Worm (Caenorhabditis elegans): ENCODE data around the gene try-13.

try-13 gene

ce11 chrV:7415780-7416428 lies 24.0 kb upstream of the try-13 start, which contains the start of gene F18E3.13 (continued):
- no peak for TF ChIP-seq B0261.1 (tag; optimal IDR thresholded peaks at IDR 0.05)

- no peak for TF ChIP-seq ccch-3 (GFP tag; optimal IDR thresholded peaks at IDR 0.05)
- TF ChIP-seq lsl-1 (GFP tag; optimal IDR thresholded peaks at IDR 0.05) = no peak
- no peak for TF ChIP-seq somi-1 (GFP tag; optimal IDR thresholded peaks at IDR 0.05)
- no peak for TF ChIP-seq rcor-1 (GFP tag; IDR thresholded peaks at IDR 0.05)
- no peak for TF ChIP-seq ztf-3 (GFP tag; optimal IDR thresholded peaks at IDR 0.05)
- TF ChIP-seq snpc-3.4 (tag; optimal IDR thresholded peaks at IDR 0.05) = no peak
- TF ChIP-seq Y95B8A.8 (GFP tag; IDR thresholded peaks at IDR 0.05) = no peak
- no peak for TF ChIP-seq ekl-4 (GFP tag; IDR thresholded peaks at IDR 0.05)
- no peak for TF ChIP-seq Y79H2A.3 (GFP tag; conservative IDR thresholded peaks at IDR 0.05)
- no peak for TF ChIP-seq B0019.2 (GFP tag; conservative IDR thresholded peaks at IDR 0.05)
- no peak for TF ChIP-seq snpc-1.3 (tag; optimal IDR thresholded peaks at IDR 0.05; ENCODE audit: insufficient read depth)
- TF ChIP-seq F23B12.7 (tag; optimal IDR thresholded peaks at IDR 0.05; ENCODE audit: insufficient read depth) = no peak
- TF ChIP-seq lin-54 (GFP tag; optimal IDR thresholded peaks at IDR 0.05) = no peak
- TF ChIP-seq F22D6.2 (tag; optimal IDR thresholded peaks at IDR 0.05) = no peak
- no peak for TF ChIP-seq chd-7 (tag; optimal IDR thresholded peaks at IDR 0.05)
- TF ChIP-seq sea-2 (GFP tag; IDR thresholded peaks at IDR 0.05) = no peak
- TF ChIP-seq K12H6.12 (tag; optimal IDR thresholded peaks at IDR 0.05) = no peak
Measured at ce11 chrV:7416569-7416968, 23.3 kb upstream of the try-13 start.

ce11 chrV:7417018-7417716 lies 22.7 kb upstream of the try-13 start, which contains the start of gene srw-67:
srw-67 (plus strand) TSS chrV:7417660.
- TF ChIP-seq nhr-80 (tag; optimal IDR thresholded peaks at IDR 0.05) = no peak
- no peak for TF ChIP-seq efl-1 (GFP tag; optimal IDR thresholded peaks at IDR 0.05)
- no peak for TF ChIP-seq rcor-1 (GFP tag; IDR thresholded peaks at IDR 0.05)
- no peak for TF ChIP-seq F55B11.4 (tag; optimal IDR thresholded peaks at IDR 0.05; ENCODE audit: borderline replicate concordance, insufficient read depth)
- TF ChIP-seq pbrm-1 (GFP tag; IDR thresholded peaks at IDR 0.05) = no peak

- TF ChIP-seq nhr-80 (tag; optimal IDR thresholded peaks at IDR 0.05) (no peak), madf-10 (tag; optimal IDR thresholded peaks at IDR 0.05) (no peak), egrh-3 (GFP tag; IDR thresholded peaks at IDR 0.05) (no peak), B0336.3 (GFP tag; IDR thresholded peaks at IDR 0.05) (no peak)
Measured at ce11 chrV:7420162-7420561, 19.7 kb upstream of the try-13 start, which contains the start of gene srxa-4. srxa-4 (plus strand) TSS chrV:7420462.

- no peak for TF ChIP-seq madf-6 (GFP tag; IDR thresholded peaks at IDR 0.05)
Measured at ce11 chrV:7424336-7424735, 15.6 kb upstream of the try-13 start, which contains the start of gene F18E3.10. F18E3.10 (minus strand) TSS chrV:7424436.

ce11 chrV:7426594-7426993 lies 13.3 kb upstream of the try-13 start, which contains the start of gene srw-68:
srw-68 (minus strand) TSS chrV:7426694.
- TF ChIP-seq B0261.1 (tag; optimal IDR thresholded peaks at IDR 0.05) (no peak), F22D6.2 (tag; optimal IDR thresholded peaks at IDR 0.05) (no peak), tbp1 (GFP tag; optimal IDR thresholded peaks at IDR 0.05) (no peak), hlh-26 (GFP tag; conservative IDR thresholded peaks at IDR 0.05) (no peak), F52B5.7 (tag; optimal IDR thresholded peaks at IDR 0.05) (no peak), dpl-1 (GFP tag; optimal IDR thresholded peaks at IDR 0.05) (no peak), ekl-4 (GFP tag; IDR thresholded peaks at IDR 0.05) (no peak), Y95B8A.8 (GFP tag; IDR thresholded peaks at IDR 0.05) (no peak), rcor-1 (GFP tag; IDR thresholded peaks at IDR 0.05) (no peak), mel-28 (tag; optimal IDR thresholded peaks at IDR 0.05; ENCODE audit: borderline replicate concordance) (no peak), snpc-1.3 (tag; optimal IDR thresholded peaks at IDR 0.05; ENCODE audit: insufficient read depth) (no peak), mxl-1 (tag; optimal IDR thresholded peaks at IDR 0.05) (no peak), aptf-2 (GFP tag; conservative IDR thresholded peaks at IDR 0.05) (no peak), ztf-6 (GFP tag; IDR thresholded peaks at IDR 0.05) (no peak), madf-6 (GFP tag; IDR thresholded peaks at IDR 0.05) (no peak), madf-3 (GFP tag; IDR thresholded peaks at IDR 0.05) (no peak), F39B2.1 (GFP tag; IDR thresholded peaks at IDR 0.05) (no peak), nhr-90 (tag; optimal IDR thresholded peaks at IDR 0.05) (no peak), ceh-79 (tag; optimal IDR thresholded peaks at IDR 0.05) (no peak)
